Worm (Caenorhabditis elegans) whole organism, L4/young adult: ENCODE results near the gene pen-2.

ENCODE experiments used
- W03F9.2 ChIP-seq: fragments of 150-350 bp; optimal IDR thresholded peaks from 2 replicates; lab custom pipeline; 2014; ENCODE audit warnings: missing biosample characterization, missing genetic modification characterization
- dao-5 ChIP-seq: sonication (generic microtip); optimal IDR thresholded peaks from 2 replicates; lab custom pipeline; 2016; ENCODE audit warnings: missing genotype, missing genetic modification characterization, moderate library complexity, missing compliant biosample characterization
- him-1 ChIP-seq: sonication (generic microtip); optimal IDR thresholded peaks from 2 replicates; lab custom pipeline; 2016; ENCODE audit warnings: missing genotype, missing genetic modification reagents, missing genetic modification characterization, missing compliant biosample characterization

ce11 chrIII:11317164-11317620, 25.9 kb upstream of the pen-2 start, which contains the start of gene mcm-10:
- TF ChIP-seq him-1 (tag; lab: Kevin White, UChicago) (peak; percentile 31), W03F9.2 (tag; lab: Kevin White, UChicago) (peak; percentile 59), dao-5 (no peak)
